Worm (Caenorhabditis elegans): ENCODE measurements around the gene F47B10.5.

F47B10.5 gene

DNA sequence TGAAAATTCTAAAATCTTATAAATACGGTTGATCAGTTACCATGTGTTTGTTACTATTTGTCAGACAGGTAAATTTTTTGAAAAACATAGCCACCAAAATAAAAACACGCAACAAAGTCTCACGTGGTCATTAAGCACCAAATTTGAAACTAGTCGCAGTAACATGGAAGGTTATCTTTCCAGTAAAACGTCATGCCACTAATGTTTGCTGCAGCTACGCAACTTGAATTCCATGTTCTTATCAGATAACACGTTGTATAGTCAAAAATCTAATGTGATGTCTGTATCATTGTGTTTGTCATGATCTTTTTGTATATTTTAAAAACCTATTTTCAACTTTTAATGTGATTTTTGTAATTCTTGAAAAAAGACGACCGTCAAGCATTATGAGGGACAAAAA is 11.4 kb upstream of the F47B10.5 start (continued):
- TF ChIP-seq nhr-111 (GFP tag; optimal IDR thresholded peaks at IDR 0.05) (no peak), arid-1 (GFP tag; conservative IDR thresholded peaks at IDR 0.05) (no peak), ceh-28 (tag; optimal IDR thresholded peaks at IDR 0.05) (no peak), T26A8.4 (GFP tag; IDR thresholded peaks at IDR 0.05) (no peak), vab-7 (GFP tag; IDR thresholded peaks at IDR 0.05) (no peak)

DNA sequence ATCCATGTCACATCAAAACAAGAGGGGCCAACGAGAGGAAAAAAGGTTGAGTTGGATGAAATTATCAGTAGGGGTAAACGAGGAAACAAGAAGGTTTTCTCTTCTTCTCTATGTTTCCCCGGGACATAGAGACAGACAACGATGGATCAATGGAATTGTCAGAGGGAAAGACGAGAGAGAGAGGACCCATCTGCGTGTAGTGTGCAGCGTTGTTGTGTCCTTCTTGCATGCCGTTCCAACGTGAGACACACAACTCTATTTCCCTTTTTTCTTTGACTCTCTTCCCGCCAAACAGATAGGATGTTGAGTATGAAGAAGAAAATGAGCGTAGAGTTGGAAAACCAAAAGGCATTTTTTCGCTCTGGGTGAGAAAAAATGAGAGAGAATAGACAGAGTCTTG is 10.6 kb upstream of the F47B10.5 start:
- peak; percentile 71 for TF ChIP-seq dmd-6 (GFP tag; IDR thresholded peaks at IDR 0.05)
- no peak for TF ChIP-seq daf-12 (tag; optimal IDR thresholded peaks at IDR 0.05)
- no peak for TF ChIP-seq F44E2.7 (GFP tag; IDR thresholded peaks at IDR 0.05)
- TF ChIP-seq nhr-77 (tag; optimal IDR thresholded peaks at IDR 0.05): peak; percentile 49
- peak; percentile 80 for TF ChIP-seq hlh-11 (tag; optimal IDR thresholded peaks at IDR 0.05)
- 0 out of 2 replicates have a peak, but pooled peaks have one; percentile 22 for TF ChIP-seq php-3 (GFP tag; IDR thresholded peaks at IDR 0.05)
- TF ChIP-seq nhr-28 (tag; optimal IDR thresholded peaks at IDR 0.05): peak; percentile 83
- no peak for TF ChIP-seq nhr-111 (GFP tag; optimal IDR thresholded peaks at IDR 0.05)
- no peak for TF ChIP-seq spr-3 (GFP tag; optimal IDR thresholded peaks at IDR 0.05)
- TF ChIP-seq ces-1 (GFP tag; optimal IDR thresholded peaks at IDR 0.05): no peak
- TF ChIP-seq daf-16 (GFP tag; optimal IDR thresholded peaks at IDR 0.05): peak in 1 of 2 experiments; percentile 77
- peak; percentile 12 for TF ChIP-seq daf-16 (tag; optimal IDR thresholded peaks at IDR 0.05)
- TF ChIP-seq cey-2 (tag; optimal IDR thresholded peaks at IDR 0.05; ENCODE audit: borderline replicate concordance, insufficient read depth): no peak
- TF ChIP-seq ctbp-1 (GFP tag; IDR thresholded peaks at IDR 0.05): 0 out of 2 replicates have a peak, but pooled peaks have one; percentile 38
- peak; percentile 49 for TF ChIP-seq hlh-30 (tag; optimal IDR thresholded peaks at IDR 0.05; ENCODE audit: insufficient read depth)
- peak; percentile 39 for TF ChIP-seq mes-2 (tag; optimal IDR thresholded peaks at IDR 0.05; ENCODE audit: poor library complexity, severe bottlenecking)
- peak; percentile 79 for TF ChIP-seq mep-1 (tag; optimal IDR thresholded peaks at IDR 0.05)
- no peak for TF ChIP-seq Y75B8A.6 (GFP tag; IDR thresholded peaks at IDR 0.05)
- TF ChIP-seq vab-7 (GFP tag; IDR thresholded peaks at IDR 0.05): no peak
- TF ChIP-seq unc-62 (GFP tag; optimal IDR thresholded peaks at IDR 0.05 in 1 of 2): peak in 1 of 2 experiments; percentile 97
- no peak for TF ChIP-seq unc-62 (tag; optimal IDR thresholded peaks at IDR 0.05)
- peak; percentile 96 for TF ChIP-seq mxl-3 (GFP tag; optimal IDR thresholded peaks at IDR 0.05)
- TF ChIP-seq hmg-1.1 (GFP tag; IDR thresholded peaks at IDR 0.05): peak; percentile 69
- TF ChIP-seq fkh-10 (GFP tag; optimal IDR thresholded peaks at IDR 0.05): peak; percentile 80
- peak; percentile 66 for TF ChIP-seq rbr-2 (tag; optimal IDR thresholded peaks at IDR 0.05)
- peak; percentile 21 for TF ChIP-seq dpl-1 (GFP tag; optimal IDR thresholded peaks at IDR 0.05)
- peak in 1 of 2 experiments; percentile 79 for TF ChIP-seq mdl-1 (tag; optimal IDR thresholded peaks at IDR 0.05)
- no peak for TF ChIP-seq zag-1 (tag; optimal IDR thresholded peaks at IDR 0.05)
- peak; percentile 99 for TF ChIP-seq aha-1 (tag)
- 0 out of 2 replicates have a peak, but pooled peaks have one; percentile 23 for TF ChIP-seq madf-9 (GFP tag; conservative IDR thresholded peaks at IDR 0.05)
- TF ChIP-seq nhr-48 (tag; optimal IDR thresholded peaks at IDR 0.05): peak; percentile 19
- peak in 1 of 2 experiments; percentile 61 for TF ChIP-seq lsy-2 (tag; optimal IDR thresholded peaks at IDR 0.05)
- peak; percentile 87 for TF ChIP-seq nhr-11 (tag; optimal IDR thresholded peaks at IDR 0.05)
- TF ChIP-seq dve-1 (tag; optimal IDR thresholded peaks at IDR 0.05; ENCODE audit: insufficient read depth): peak; percentile 28

DNA sequence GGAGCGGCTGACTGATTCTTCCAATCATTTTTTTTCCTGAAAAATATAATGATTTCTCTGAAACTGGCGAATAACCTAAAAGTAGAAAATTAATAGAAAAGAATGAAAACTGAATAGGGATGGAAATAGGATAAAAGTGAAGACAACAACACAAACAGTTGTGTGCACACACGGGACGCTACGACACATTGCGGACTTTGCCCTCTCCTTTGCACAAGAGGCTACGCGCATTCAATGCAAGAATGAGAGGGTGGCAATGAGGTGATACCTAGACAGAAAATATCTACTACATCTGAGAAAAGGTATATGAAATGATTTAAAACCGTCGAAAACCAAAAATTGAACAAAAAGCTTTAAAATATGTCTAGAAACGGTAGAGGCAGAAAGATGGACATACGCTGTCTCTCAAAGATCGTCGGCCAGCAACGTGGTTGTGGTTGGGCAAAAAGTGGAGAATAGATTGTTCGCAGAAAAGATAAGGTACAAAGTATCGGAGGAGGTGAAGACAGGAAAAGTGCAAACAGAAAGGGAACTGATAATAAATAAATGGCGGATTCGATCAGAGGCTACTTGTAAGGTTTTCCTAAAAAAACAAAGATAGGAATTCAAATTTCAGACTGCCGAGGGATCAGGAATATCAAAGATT is 9.8 kb upstream of the F47B10.5 start, which contains the start of gene suca-1:
Gene suca-1 (minus strand): TSS at position 36 of the 646 bp plus-strand sequence.
- TF ChIP-seq nhr-25 (tag; optimal IDR thresholded peaks at IDR 0.05; ENCODE audit: borderline replicate concordance, insufficient read depth) (no peak), nhr-48 (tag; optimal IDR thresholded peaks at IDR 0.05) (no peak), unc-39 (tag; optimal IDR thresholded peaks at IDR 0.05) (no peak), egl-27 (tag; optimal IDR thresholded peaks at IDR 0.05) (no peak), dve-1 (tag; optimal IDR thresholded peaks at IDR 0.05; ENCODE audit: insufficient read depth) (peak; percentile 21), jun-1 (tag; optimal IDR thresholded peaks at IDR 0.05) (no peak), Y105C5A.15 (GFP tag; IDR thresholded peaks at IDR 0.05) (no peak), snpc-1.2 (GFP tag; IDR thresholded peaks at IDR 0.05) (no peak), ceh-82 (tag; optimal IDR thresholded peaks at IDR 0.05) (no peak), T20F7.1 (GFP tag; optimal IDR thresholded peaks at IDR 0.05) (no peak), sdz-12 (GFP tag; optimal IDR thresholded peaks at IDR 0.05) (no peak), saeg-2 (GFP tag; IDR thresholded peaks at IDR 0.05) (0 out of 2 replicates have a peak, but pooled peaks have one; percentile 18), unc-130 (GFP tag; optimal IDR thresholded peaks at IDR 0.05) (no peak), mep-1 (tag; optimal IDR thresholded peaks at IDR 0.05) (peak; percentile 39), mes-2 (tag; optimal IDR thresholded peaks at IDR 0.05; ENCODE audit: poor library complexity, severe bottlenecking) (peak; percentile 50), mdl-1 (tag; optimal IDR thresholded peaks at IDR 0.05) (peak in 1 of 2 experiments; percentile 31)

Data from whole organism, L4 larva.